Fruit fly (Drosophila melanogaster): ENCODE measurements around the gene Arts.

Gene Arts

dm6 chr3L:16635566-16636210 lies 33.0 kb downstream of the Arts start (continued):
- TF ChIP-seq phol (tag; optimal IDR thresholded peaks at IDR 0.05) = peak; percentile 37
- TF ChIP-seq Hr3 (GFP tag; optimal IDR thresholded peaks at IDR 0.05) = peak; percentile 19
- TF ChIP-seq Dbx (GFP tag; IDR thresholded peaks at IDR 0.05) = no peak
- TF ChIP-seq kah (GFP tag; optimal IDR thresholded peaks at IDR 0.05) = no peak
- TF ChIP-seq CG17385 (GFP tag; optimal IDR thresholded peaks at IDR 0.05) = peak; percentile 39
- no peak for TF ChIP-seq Elba2 (GFP tag; optimal IDR thresholded peaks at IDR 0.05)
- TF ChIP-seq corto (GFP tag; optimal IDR thresholded peaks at IDR 0.05) = no peak
- TF ChIP-seq CG2129 (GFP tag; IDR thresholded peaks at IDR 0.05; ENCODE audit: partially characterized antibody) = no peak
- no peak for TF ChIP-seq CG1602 (GFP tag; optimal IDR thresholded peaks at IDR 0.05)
- TF ChIP-seq onecut (GFP tag; IDR thresholded peaks at IDR 0.05) = no peak
- peak; percentile 27 for TF ChIP-seq unpg (GFP tag; optimal IDR thresholded peaks at IDR 0.05)
- no peak for TF ChIP-seq CG7357 (GFP tag; IDR thresholded peaks at IDR 0.05)
- TF ChIP-seq Doc3 (GFP tag; IDR thresholded peaks at IDR 0.05; ENCODE audit: partially characterized antibody) = no peak
- no peak for TF ChIP-seq Rx (GFP tag; IDR thresholded peaks at IDR 0.05)
- no peak for TF ChIP-seq CG7786 (GFP tag; optimal IDR thresholded peaks at IDR 0.05)
- TF ChIP-seq danr (GFP tag; IDR thresholded peaks at IDR 0.05) = no peak
- no peak for TF ChIP-seq CrebB (tag; optimal IDR thresholded peaks at IDR 0.05)
- TF ChIP-seq Dip2 (GFP tag; IDR thresholded peaks at IDR 0.05) = no peak
- TF ChIP-seq Poxn (GFP tag; IDR thresholded peaks at IDR 0.05) = no peak
- peak; percentile 22 for TF ChIP-seq CG8388 (GFP tag; optimal IDR thresholded peaks at IDR 0.05)
- no peak for TF ChIP-seq tx (GFP tag; optimal IDR thresholded peaks at IDR 0.05)
- no peak for TF ChIP-seq gcm (GFP tag; optimal IDR thresholded peaks at IDR 0.05)
- no peak for TF ChIP-seq Rfx (GFP tag; IDR thresholded peaks at IDR 0.05)
- TF ChIP-seq CG7556 (GFP tag; optimal IDR thresholded peaks at IDR 0.05) = peak; percentile 45
- no peak for TF ChIP-seq sens (GFP tag)
- TF ChIP-seq CG12659 (GFP tag; optimal IDR thresholded peaks at IDR 0.05) = peak; percentile 12
- no peak for TF ChIP-seq CG13894 (tag; optimal IDR thresholded peaks at IDR 0.05)
- peak; percentile 14 for TF ChIP-seq CG17829 (tag; optimal IDR thresholded peaks at IDR 0.05)
- no peak for TF ChIP-seq CG14050 (GFP tag; IDR thresholded peaks at IDR 0.05)
- TF ChIP-seq CG10979 (tag; optimal IDR thresholded peaks at IDR 0.05) = peak; percentile 49
- TF ChIP-seq CG12769 (tag; optimal IDR thresholded peaks at IDR 0.05) = no peak
- no peak for TF ChIP-seq CG12219 (GFP tag; optimal IDR thresholded peaks at IDR 0.05)
- no peak for TF ChIP-seq bigmax (GFP tag; optimal IDR thresholded peaks at IDR 0.05)
- TF ChIP-seq Kr (GFP tag; optimal IDR thresholded peaks at IDR 0.05) = no peak
- TF ChIP-seq bowl (GFP tag; IDR thresholded peaks at IDR 0.05) = no peak
- TF ChIP-seq Dip3 (GFP tag; optimal IDR thresholded peaks at IDR 0.05) = peak; percentile 11
- no peak for TF ChIP-seq Usf (GFP tag; optimal IDR thresholded peaks at IDR 0.05)
- no peak for TF ChIP-seq D (optimal IDR thresholded peaks at IDR 0.05)
- TF ChIP-seq D (GFP tag; optimal IDR thresholded peaks at IDR 0.05) = no peak
- peak; percentile 51 for TF ChIP-seq nmo (GFP tag; optimal IDR thresholded peaks at IDR 0.05)
- no peak for TF ChIP-seq CG6272 (GFP tag; IDR thresholded peaks at IDR 0.05)
- TF ChIP-seq sr (GFP tag; IDR thresholded peaks at IDR 0.05) = no peak
- TF ChIP-seq sc (optimal IDR thresholded peaks at IDR 0.05) = no peak
- no peak for TF ChIP-seq sc (GFP tag; optimal IDR thresholded peaks at IDR 0.05)
- no peak for TF ChIP-seq emc (GFP tag; optimal IDR thresholded peaks at IDR 0.05)
- TF ChIP-seq CG31365 (tag; optimal IDR thresholded peaks at IDR 0.05) = no peak
- no peak for TF ChIP-seq oc (tag; optimal IDR thresholded peaks at IDR 0.05)
- no peak for TF ChIP-seq unc-4 (GFP tag; IDR thresholded peaks at IDR 0.05; ENCODE audit: partially characterized antibody)
- TF ChIP-seq kay (GFP tag; optimal IDR thresholded peaks at IDR 0.05) = peak; percentile 76
- TF ChIP-seq Nf-YA (GFP tag; IDR thresholded peaks at IDR 0.05) = no peak
- TF ChIP-seq CG9876 (GFP tag; optimal IDR thresholded peaks at IDR 0.05) = no peak
- no peak for TF ChIP-seq twi (tag; optimal IDR thresholded peaks at IDR 0.05)

All from whole organism, embryonic.